Fruit fly (Drosophila melanogaster): ENCODE measurements around the gene CG33299.

DNA sequence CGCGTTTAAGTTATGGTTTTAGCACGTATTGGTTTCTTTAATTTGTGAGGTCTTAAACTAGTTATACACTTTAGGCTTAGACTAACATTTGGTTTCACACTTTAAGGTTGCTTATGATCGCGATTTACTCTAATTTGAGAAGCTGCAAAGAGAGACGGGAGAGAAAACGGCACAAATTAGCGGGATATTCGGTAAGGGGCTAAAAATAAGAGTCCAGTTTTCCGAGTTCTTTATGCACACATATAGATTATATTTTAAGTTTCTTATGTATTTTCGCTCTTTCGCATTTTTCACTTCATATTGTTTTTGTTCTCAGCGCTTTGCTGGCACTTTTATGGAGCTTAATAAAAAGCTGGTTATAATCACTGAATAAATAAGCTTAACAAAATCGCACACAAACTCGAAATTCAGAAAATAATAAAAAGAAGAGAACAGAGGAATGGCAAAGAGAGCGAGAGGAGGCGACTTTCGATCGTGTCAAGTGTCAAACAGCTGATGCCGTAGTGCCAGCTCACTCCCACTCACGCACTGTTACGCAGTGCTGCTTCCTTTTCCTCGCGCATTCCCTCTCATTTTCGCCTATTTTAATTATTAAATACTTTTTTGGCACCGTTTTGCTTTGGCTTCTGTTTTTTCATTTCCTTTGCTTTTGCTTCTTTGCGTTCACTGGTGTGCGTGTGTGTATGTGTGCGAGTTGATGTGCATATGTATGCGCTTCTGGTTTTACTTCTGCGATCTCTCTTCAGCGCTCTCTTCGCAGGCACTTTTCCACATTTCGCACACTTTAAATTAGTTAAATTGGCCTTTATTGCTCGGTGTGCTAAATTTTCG, 41.9 kb downstream of the CG33299 start:
- TF ChIP-seq CG8478 (optimal IDR thresholded peaks at IDR 0.05) (peak; percentile 3), CTCF (optimal IDR thresholded peaks at IDR 0.05) (no peak)
